Fruit fly (Drosophila melanogaster): Measurements from ENCODE around the gene Trf.

DNA sequence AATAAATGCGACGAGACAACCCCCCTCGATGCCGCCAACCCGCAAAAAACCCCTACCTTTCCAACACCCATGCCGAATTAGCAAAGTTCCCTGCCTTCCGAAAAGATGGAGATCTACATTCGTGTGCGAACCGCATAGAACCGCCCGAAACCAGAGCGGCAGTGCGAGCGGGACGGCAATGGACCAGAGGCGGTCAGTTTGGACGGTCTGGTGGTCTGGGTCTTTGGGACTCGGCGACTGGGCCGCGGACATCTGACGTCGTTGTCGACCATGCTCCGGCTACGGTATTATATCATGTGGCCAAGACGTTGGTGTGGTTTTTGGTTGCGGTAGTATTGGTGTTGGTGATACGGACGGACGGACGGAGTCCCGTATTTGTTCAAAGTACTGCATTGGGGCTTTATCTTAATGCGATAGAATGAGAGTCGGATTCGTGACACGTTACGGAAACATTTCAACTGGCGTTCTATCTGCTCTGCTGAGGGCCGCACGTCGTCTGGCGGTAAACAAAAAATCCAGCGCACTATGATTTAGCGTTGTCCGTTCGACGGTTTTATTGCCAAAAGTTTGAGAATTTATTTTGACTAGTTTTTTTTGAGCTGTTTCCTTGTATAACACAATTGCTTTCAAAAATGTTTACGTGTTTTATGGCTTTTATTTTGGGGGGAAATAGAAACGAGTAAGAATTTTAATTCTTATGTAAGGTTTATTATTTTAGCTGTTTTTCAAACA lies 14.2 kb downstream of the Trf start:
- no peak for TF ChIP-seq CG5204 (GFP tag; optimal IDR thresholded peaks at IDR 0.05)
- TF ChIP-seq CG7045 (GFP tag; optimal IDR thresholded peaks at IDR 0.05) = peak; percentile 21

Data from whole organism, adult.